Fruit fly (Drosophila melanogaster): ENCODE data around the gene aos.

aos gene

DNA sequence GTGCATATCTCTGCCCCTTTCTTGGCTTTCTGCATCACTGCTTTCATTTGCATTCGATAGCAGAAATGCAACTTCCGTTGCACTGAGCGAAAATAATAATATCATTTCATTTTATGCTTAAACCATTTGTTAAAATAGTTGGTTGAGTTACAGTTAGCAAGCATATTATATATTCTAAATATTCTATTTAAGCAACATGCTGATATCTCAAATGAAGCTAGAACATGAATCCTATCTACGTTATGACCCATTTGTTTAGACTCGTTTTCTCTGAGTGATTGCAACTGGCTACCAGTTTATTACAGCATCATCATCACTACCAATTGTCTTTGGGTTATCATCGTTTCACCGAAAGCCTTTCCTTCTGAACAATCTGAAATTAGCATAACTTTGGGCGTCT, 40.8 kb downstream of the aos start:
- TF ChIP-seq Smox (GFP tag; optimal IDR thresholded peaks at IDR 0.05) (no peak), Eip75B (GFP tag; optimal IDR thresholded peaks at IDR 0.05) (no peak), Eip78C (GFP tag) (no peak), CG11294 (GFP tag; IDR thresholded peaks at IDR 0.05) (no peak), OdsH (GFP tag; optimal IDR thresholded peaks at IDR 0.05) (no peak), CG8119 (GFP tag; IDR thresholded peaks at IDR 0.05) (peak; percentile 23; the same call in 1 of the 3 replicates), Hr39 (GFP tag; optimal IDR thresholded peaks at IDR 0.05) (no peak), CG3919 (GFP tag; optimal IDR thresholded peaks at IDR 0.05) (no peak), topi (GFP tag; optimal IDR thresholded peaks at IDR 0.05) (no peak), CG4318 (GFP tag; optimal IDR thresholded peaks at IDR 0.05) (no peak), CG15336 (GFP tag; IDR thresholded peaks at IDR 0.05) (0 out of 2 replicates have a peak, but pooled peaks have one; percentile 21), CG32006 (GFP tag; optimal IDR thresholded peaks at IDR 0.05) (peak; percentile 54), Gug (GFP tag; IDR thresholded peaks at IDR 0.05) (no peak), CG6854 (GFP tag; optimal IDR thresholded peaks at IDR 0.05) (no peak), Hr4 (GFP tag; optimal IDR thresholded peaks at IDR 0.05) (peak; percentile 27)

DNA sequence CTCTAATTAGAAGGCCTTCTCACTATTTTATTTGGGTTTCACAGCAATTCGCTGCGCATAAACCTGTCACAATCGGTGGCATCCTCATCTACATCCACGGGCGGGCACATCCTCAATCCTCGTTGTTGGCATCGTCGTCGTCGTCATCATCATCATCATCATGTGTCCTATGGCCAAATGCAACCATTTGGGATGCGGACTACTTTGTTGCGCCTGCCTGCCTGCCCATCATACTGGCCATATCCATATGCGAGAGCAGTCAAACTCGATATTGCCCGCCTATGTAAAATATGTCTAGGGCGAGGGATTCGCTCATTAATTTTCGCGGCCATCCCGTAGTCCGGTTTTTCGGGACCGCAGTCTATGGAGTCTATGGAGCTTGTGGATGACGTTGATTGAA, 46.2 kb downstream of the aos start:
- no peak for TF ChIP-seq Gug (GFP tag; IDR thresholded peaks at IDR 0.05)
- TF ChIP-seq fkh (GFP tag; optimal IDR thresholded peaks at IDR 0.05), result no peak
- no peak for TF ChIP-seq fd85E (GFP tag; optimal IDR thresholded peaks at IDR 0.05)
- TF ChIP-seq CG34406 (GFP tag; optimal IDR thresholded peaks at IDR 0.05), result no peak
- no peak for TF ChIP-seq CG10669 (GFP tag; optimal IDR thresholded peaks at IDR 0.05)
- peak; percentile 24 for TF ChIP-seq Eip78C (GFP tag)
- peak; percentile 96 for TF ChIP-seq dsx (GFP tag; optimal IDR thresholded peaks at IDR 0.05; ENCODE audit: poor library complexity, severe bottlenecking)

DNA sequence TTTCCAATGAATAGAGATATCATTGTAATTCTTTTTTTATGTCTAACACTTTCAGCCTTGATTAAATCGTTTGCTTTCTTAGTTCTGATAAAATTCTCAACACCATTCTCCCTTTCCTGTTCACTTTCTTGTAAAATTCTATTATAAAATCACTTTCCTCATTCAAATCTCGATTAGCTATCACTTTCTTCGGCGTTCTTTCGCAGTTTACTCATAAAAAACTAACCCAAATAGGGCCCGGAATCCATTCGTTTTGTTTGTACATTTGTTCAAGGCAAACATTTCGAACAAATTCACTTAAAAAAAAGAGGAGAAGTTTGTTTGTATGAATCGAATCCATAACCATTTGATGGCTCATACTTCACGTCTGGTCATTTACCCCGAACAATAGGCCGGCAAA, 49.9 kb downstream of the aos start:
- no peak for TF ChIP-seq esn (GFP tag; optimal IDR thresholded peaks at IDR 0.05)
- TF ChIP-seq CG3919 (GFP tag; optimal IDR thresholded peaks at IDR 0.05), result no peak
- no peak for TF ChIP-seq CG32006 (GFP tag; optimal IDR thresholded peaks at IDR 0.05)
- TF ChIP-seq fkh (GFP tag; optimal IDR thresholded peaks at IDR 0.05), result peak; percentile 41

DNA sequence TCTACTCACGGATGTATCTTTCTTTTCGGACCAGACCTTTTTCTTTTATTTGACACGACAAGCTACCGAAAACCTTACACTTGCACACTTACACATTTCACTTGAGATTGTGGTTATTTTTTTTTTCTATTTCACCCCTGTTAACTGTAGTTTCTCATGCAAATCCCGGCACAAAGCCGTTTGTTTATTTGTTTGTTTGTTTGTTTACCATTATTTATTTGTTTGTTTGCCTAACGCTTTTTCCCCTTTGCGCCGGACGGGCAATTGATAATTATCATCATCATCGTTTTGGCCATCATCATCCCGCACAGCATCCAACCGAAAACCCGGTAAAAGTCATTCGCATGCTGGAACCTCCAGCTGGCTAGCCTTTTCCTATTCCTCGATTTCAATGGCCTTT, 52.4 kb downstream of the aos start:
- TF ChIP-seq Ets21C (GFP tag; optimal IDR thresholded peaks at IDR 0.05), result no peak
- TF ChIP-seq fkh (GFP tag; optimal IDR thresholded peaks at IDR 0.05), result peak; percentile 55

dm6 chr3L:16429451-16429850, 54.0 kb downstream of the aos start:
- TF ChIP-seq fd59A (GFP tag; optimal IDR thresholded peaks at IDR 0.05) (no peak), OdsH (GFP tag; optimal IDR thresholded peaks at IDR 0.05) (no peak), CG15336 (GFP tag; IDR thresholded peaks at IDR 0.05) (no peak), svp (GFP tag) (no peak)
